Worm (Caenorhabditis elegans): ENCODE data around the gene F10A3.12.

DNA sequence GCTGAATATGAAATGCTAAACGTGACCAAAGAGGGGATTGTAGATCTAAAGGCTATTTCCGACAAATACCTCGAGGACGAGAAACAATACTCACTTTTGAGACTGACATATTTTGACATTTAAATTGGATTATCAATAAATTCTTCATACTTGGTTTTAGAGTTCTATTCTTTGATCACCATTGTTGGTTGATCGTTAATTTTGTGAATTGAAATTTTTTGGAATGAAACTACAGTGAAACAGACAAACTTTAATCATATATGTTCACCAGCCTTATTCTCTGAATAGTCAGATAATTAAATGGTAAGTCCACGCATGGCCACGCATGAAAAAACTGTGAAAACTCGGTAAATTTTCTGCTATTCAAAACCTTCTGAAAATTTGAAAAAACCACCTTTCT is 38.8 kb downstream of the F10A3.12 start, which contains the start of gene F11A5.18:
- TF ChIP-seq W03F9.2 (tag; optimal IDR thresholded peaks at IDR 0.05) (no peak), him-1 (tag; optimal IDR thresholded peaks at IDR 0.05) (no peak)
